Worm (Caenorhabditis elegans): ENCODE results near the gene ras-1.

ras-1 gene

DNA sequence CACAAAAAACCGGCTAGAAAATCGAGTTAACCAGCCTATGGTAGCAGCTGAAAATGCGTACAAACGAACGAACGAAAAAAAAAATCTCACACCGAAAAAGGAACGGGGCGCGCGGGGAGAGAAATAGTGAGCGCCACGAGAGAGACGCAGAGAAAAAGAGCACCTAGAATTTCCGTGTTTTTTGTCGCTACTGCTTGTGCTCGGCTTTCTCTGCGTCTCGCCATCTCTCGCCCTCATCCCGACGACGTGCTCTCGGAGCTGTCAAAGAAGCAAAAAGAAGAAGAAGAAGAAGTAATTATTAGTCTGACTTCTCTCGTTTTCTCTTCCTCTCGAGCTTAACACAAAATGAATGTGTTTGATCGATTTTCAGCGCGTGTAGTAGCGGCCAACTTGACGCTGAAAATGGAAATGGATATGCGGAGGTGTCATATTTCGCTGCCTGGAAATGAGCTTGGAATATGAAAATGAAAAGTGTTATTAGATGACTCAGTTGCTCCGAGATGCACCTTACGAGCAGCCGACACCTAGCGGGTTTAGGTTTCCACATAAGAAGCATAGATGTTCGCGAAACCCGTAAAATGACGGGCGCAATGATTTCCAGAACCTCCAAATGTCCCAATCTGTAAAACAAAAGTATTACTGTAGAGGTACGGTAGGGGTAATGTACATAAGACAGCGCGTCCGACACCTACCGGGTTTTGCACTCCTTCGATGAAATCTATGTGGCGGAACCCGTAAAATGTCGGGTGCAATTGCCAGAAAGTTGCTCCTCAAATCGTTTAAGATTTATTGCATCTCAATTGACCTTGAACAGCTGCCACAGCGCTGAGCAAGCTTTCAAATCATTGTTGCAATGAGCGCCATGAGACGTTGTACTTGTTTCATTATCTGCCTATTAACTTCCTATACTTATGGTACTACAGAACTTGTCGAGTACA is 30.9 kb upstream of the ras-1 start, which contains the start of gene btb-14:
btb-14 (plus strand) TSS at position 839 of the 938 bp plus-strand sequence.
- TF ChIP-seq lsy-2 (tag; optimal IDR thresholded peaks at IDR 0.05) (peak in 1 of 2 experiments; percentile 60), lir-3 (tag; optimal IDR thresholded peaks at IDR 0.05) (no peak), egl-43 (GFP tag; IDR thresholded peaks at IDR 0.05) (0 out of 2 replicates have a peak, but pooled peaks have one; percentile 44), T26A8.4 (GFP tag; IDR thresholded peaks at IDR 0.05) (no peak), pha-4 (GFP tag; IDR thresholded peaks at IDR 0.05) (no peak), pha-4 (tag; optimal IDR thresholded peaks at IDR 0.05) (no peak), egl-27 (tag; optimal IDR thresholded peaks at IDR 0.05) (no peak), mdl-1 (tag; optimal IDR thresholded peaks at IDR 0.05) (peak in 1 of 2 experiments; percentile 21), Y5F2A.4 (GFP tag; optimal IDR thresholded peaks at IDR 0.05) (no peak), zfp-2 (tag; optimal IDR thresholded peaks at IDR 0.05) (no peak), dmd-6 (GFP tag; IDR thresholded peaks at IDR 0.05) (peak; percentile 12; the same call in 1 of the 2 replicates), ceh-20 (GFP tag; IDR thresholded peaks at IDR 0.05) (0 out of 2 replicates have a peak, but pooled peaks have one; percentile 19), unc-62 (GFP tag; optimal IDR thresholded peaks at IDR 0.05 in 1 of 2) (peak in 1 of 2 experiments; percentile 53), unc-62 (tag; optimal IDR thresholded peaks at IDR 0.05) (no peak), F44E2.7 (GFP tag; IDR thresholded peaks at IDR 0.05) (no peak), pqm-1 (tag; optimal IDR thresholded peaks at IDR 0.05) (no peak), rbr-2 (tag; optimal IDR thresholded peaks at IDR 0.05) (peak; percentile 24), spr-3 (GFP tag; optimal IDR thresholded peaks at IDR 0.05) (no peak), hmg-1.1 (GFP tag; IDR thresholded peaks at IDR 0.05) (peak; percentile 64; the same call in 1 of the 2 replicates), nhr-42 (GFP tag; IDR thresholded peaks at IDR 0.05) (no peak), unc-39 (tag; optimal IDR thresholded peaks at IDR 0.05) (no peak), lin-13 (GFP tag; optimal IDR thresholded peaks at IDR 0.05) (no peak), daf-8 (GFP tag; IDR thresholded peaks at IDR 0.05) (no peak), duxl-1 (tag; optimal IDR thresholded peaks at IDR 0.05; ENCODE audit: poor library complexity) (no peak), hif-1 (tag; optimal IDR thresholded peaks at IDR 0.05) (peak in 1 of 2 experiments; percentile 4), sdz-12 (GFP tag; optimal IDR thresholded peaks at IDR 0.05) (no peak), tra-1 (GFP tag; IDR thresholded peaks at IDR 0.05) (no peak), F26F4.8 (GFP tag; conservative IDR thresholded peaks at IDR 0.05) (no peak), snpc-4 (tag; optimal IDR thresholded peaks at IDR 0.05) (peak; percentile 26), R02D3.7 (tag; optimal IDR thresholded peaks at IDR 0.05) (no peak), ZK546.5 (tag; optimal IDR thresholded peaks at IDR 0.05) (no peak), set-16 (GFP tag; IDR thresholded peaks at IDR 0.05) (peak; percentile 46; the same call in 1 of the 2 replicates), ztf-11 (tag; optimal IDR thresholded peaks at IDR 0.05) (no peak), mxl-3 (GFP tag; optimal IDR thresholded peaks at IDR 0.05) (no peak)

DNA sequence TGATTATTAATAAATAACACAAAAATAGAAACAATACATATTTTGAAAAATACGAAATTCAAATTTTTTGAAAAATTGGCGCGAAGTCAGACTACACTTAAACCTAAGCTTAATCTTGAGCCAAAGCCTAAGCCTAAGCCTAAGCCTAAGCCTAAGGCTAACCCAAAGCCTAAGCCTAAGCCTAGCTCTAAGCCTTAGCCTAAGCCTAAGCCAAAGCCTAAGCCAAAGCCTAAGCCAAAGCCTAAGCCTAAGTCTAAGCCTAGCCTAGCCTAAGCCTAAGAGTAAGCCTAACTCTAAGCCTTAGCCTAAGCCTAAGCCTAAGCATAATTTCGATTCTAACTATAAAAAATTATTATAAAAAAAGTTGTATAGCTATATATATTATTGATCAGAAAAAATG is 28.8 kb upstream of the ras-1 start:
- TF ChIP-seq lin-13 (GFP tag; optimal IDR thresholded peaks at IDR 0.05) = no peak
- no peak for TF ChIP-seq mdt-29 (GFP tag; IDR thresholded peaks at IDR 0.05)
- no peak for TF ChIP-seq nhr-77 (tag; optimal IDR thresholded peaks at IDR 0.05)
- TF ChIP-seq lin-29 (GFP tag; IDR thresholded peaks at IDR 0.05) = no peak
- TF ChIP-seq unc-130 (GFP tag; optimal IDR thresholded peaks at IDR 0.05) = no peak
- TF ChIP-seq pqm-1 (tag; optimal IDR thresholded peaks at IDR 0.05) = no peak
- no peak for TF ChIP-seq nhr-102 (tag; optimal IDR thresholded peaks at IDR 0.05)
- TF ChIP-seq nhr-237 (tag; optimal IDR thresholded peaks at IDR 0.05) = no peak
- no peak for TF ChIP-seq ceh-32 (tag; optimal IDR thresholded peaks at IDR 0.05; ENCODE audit: poor library complexity)
- TF ChIP-seq dmd-9 (GFP tag; IDR thresholded peaks at IDR 0.05) = no peak
- TF ChIP-seq lsy-2 (tag; optimal IDR thresholded peaks at IDR 0.05) = no peak
- no peak for TF ChIP-seq zfp-3 (GFP tag; conservative IDR thresholded peaks at IDR 0.05)
- no peak for TF ChIP-seq zip-2 (tag; optimal IDR thresholded peaks at IDR 0.05)
- TF ChIP-seq zip-11 (GFP tag; IDR thresholded peaks at IDR 0.05) = no peak
- no peak for TF ChIP-seq ces-1 (GFP tag; optimal IDR thresholded peaks at IDR 0.05)
- no peak for TF ChIP-seq skn-1 (tag; optimal IDR thresholded peaks at IDR 0.05)

All from whole organism, L4 larva.